Worm (Caenorhabditis elegans) whole organism, mixed stage, embryonic: ENCODE data around the gene dro-1.

Experiments used
- drap-1 ChIP-seq: fragments of 200-800 bp; sonication (Bioruptor generic); optimal IDR thresholded peaks from 3 replicates; lab custom pipeline; 2018; ENCODE audit warnings: mild to moderate bottlenecking, missing genetic modification characterization, missing compliant biosample characterization
- elt-1 ChIP-seq: sonication (generic microtip); optimal IDR thresholded peaks from 2 replicates; lab custom pipeline; 2017; ENCODE audit warnings: missing genetic modification characterization, mild to moderate bottlenecking, missing compliant biosample characterization, antibody characterized with exemption, moderate library complexity, borderline replicate concordance; ENCODE audit not compliant: insufficient read depth
- mep-1 ChIP-seq: fragments of 150-350 bp; optimal IDR thresholded peaks from 2 replicates; lab custom pipeline; 2017; ENCODE audit warnings: missing biosample characterization, missing genetic modification reagents, missing genetic modification characterization, inconsistent platforms
- sptf-1 ChIP-seq: sonication (generic microtip); optimal IDR thresholded peaks from 2 replicates; lab custom pipeline; 2017; ENCODE audit warnings: mild to moderate bottlenecking, missing genetic modification characterization, moderate library complexity, missing compliant biosample characterization

DNA sequence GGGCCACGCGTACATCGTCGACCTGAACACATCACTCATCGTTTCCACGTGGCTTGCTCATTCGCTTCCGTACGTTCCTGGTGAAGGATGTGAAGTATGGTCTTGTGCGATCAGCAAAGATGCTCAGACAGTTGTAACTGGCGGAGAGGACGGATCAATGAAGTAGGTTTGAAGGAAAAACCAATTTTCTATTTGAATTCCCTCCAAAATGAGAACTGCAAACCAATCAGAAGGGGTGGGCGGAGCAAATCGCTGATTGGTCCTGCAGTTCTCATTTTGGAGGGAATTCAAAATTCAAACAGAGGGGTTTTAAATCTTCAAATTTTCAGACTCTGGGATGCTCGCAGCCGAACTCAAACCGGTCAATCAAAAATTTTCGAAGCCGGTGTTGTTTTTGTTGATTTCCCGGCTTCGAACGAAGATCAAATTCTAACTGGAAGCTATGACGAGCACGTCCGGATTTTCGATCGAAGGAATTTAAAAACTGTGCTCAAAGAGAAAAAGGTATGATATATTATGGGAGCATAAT is 25.0 kb upstream of the dro-1 start:
- no peak for TF ChIP-seq elt-1
- TF ChIP-seq mep-1 = no peak
- TF ChIP-seq drap-1 (GFP tag; lab: Kevin White, UChicago) = no peak
- no peak for TF ChIP-seq sptf-1 (tag; lab: Kevin White, UChicago)
